Worm (Caenorhabditis elegans) whole organism, late embryonic: Measurements from ENCODE around the gene B0280.2.

Experiments used
- C08G9.2 ChIP-seq: sonication (generic microtip); optimal IDR thresholded peaks from 2 replicates; lab custom pipeline; 2016; ENCODE audit warnings: mild to moderate bottlenecking, missing genetic modification characterization, moderate library complexity, missing compliant biosample characterization
- F13H6.1 ChIP-seq: sonication (generic microtip); optimal IDR thresholded peaks from 2 replicates; lab custom pipeline; 2016; ENCODE audit warnings: missing genetic modification characterization, missing compliant biosample characterization
- K02D7.2 ChIP-seq: sonication (generic microtip); optimal IDR thresholded peaks from 2 replicates; lab custom pipeline; 2017; ENCODE audit warnings: mild to moderate bottlenecking, missing genetic modification characterization, missing compliant biosample characterization
- K09A11.1 ChIP-seq: sonication (generic microtip); optimal IDR thresholded peaks from 2 replicates; lab custom pipeline; 2017; ENCODE audit warnings: antibody characterized with exemption, mild to moderate bottlenecking, missing genetic modification characterization, missing compliant biosample characterization; ENCODE audit not compliant: insufficient read depth
- Y22D7AL.16 ChIP-seq: sonication (generic microtip); optimal IDR thresholded peaks from 2 replicates; lab custom pipeline; 2016; ENCODE audit warnings: missing genetic modification characterization, missing compliant biosample characterization
- ama-1 ChIP-seq: fragments of 150-350 bp; optimal IDR thresholded peaks from 2 replicates; lab custom pipeline; 2014
- ceh-14 ChIP-seq: sonication (generic microtip); optimal IDR thresholded peaks from 2 replicates; lab custom pipeline; 2016; ENCODE audit warnings: missing genotype, missing genetic modification characterization, missing compliant biosample characterization
- ceh-2 ChIP-seq: sonication (generic microtip); optimal IDR thresholded peaks from 2 replicates; lab custom pipeline; 2016; ENCODE audit warnings: missing genotype, missing genetic modification characterization, missing compliant biosample characterization
- ceh-22 ChIP-seq: sonication (generic microtip); optimal IDR thresholded peaks from 2 replicates; lab custom pipeline; 2017; ENCODE audit warnings: missing biosample characterization, missing genetic modification characterization
- ceh-24 ChIP-seq: sonication (generic microtip); optimal IDR thresholded peaks from 2 replicates; lab custom pipeline; 2016; ENCODE audit warnings: mild to moderate bottlenecking, missing genetic modification characterization, missing compliant biosample characterization
- ceh-31 ChIP-seq: sonication (generic microtip); optimal IDR thresholded peaks from 2 replicates; lab custom pipeline; 2016; ENCODE audit warnings: missing genetic modification characterization, missing compliant biosample characterization
- ceh-34 ChIP-seq: sonication (generic microtip); optimal IDR thresholded peaks from 2 replicates; lab custom pipeline; 2016; ENCODE audit warnings: mild to moderate bottlenecking, missing genetic modification characterization, missing compliant biosample characterization
- ceh-45 ChIP-seq: fragments of 200-800 bp; sonication (Bioruptor generic); IDR thresholded peaks from 2 replicates; pipeline ENCODE4 v1.3.6; 2022; ENCODE audit warnings: missing genetic modification reagents, missing genetic modification characterization, missing compliant biosample characterization
- ceh-48 ChIP-seq: sonication (generic microtip); optimal IDR thresholded peaks from 2 replicates; lab custom pipeline; 2016; ENCODE audit warnings: missing genetic modification characterization, inconsistent platforms, missing compliant biosample characterization
- che-1 ChIP-seq: sonication (generic microtip); optimal IDR thresholded peaks from 2 replicates; lab custom pipeline; 2016; ENCODE audit warnings: mild to moderate bottlenecking, missing genetic modification characterization, missing compliant biosample characterization
- dmd-4 ChIP-seq: sonication (generic microtip); optimal IDR thresholded peaks from 2 replicates; lab custom pipeline; 2016; ENCODE audit warnings: borderline replicate concordance, missing genetic modification characterization, missing compliant biosample characterization
- dve-1 ChIP-seq: sonication (generic microtip); optimal IDR thresholded peaks from 2 replicates; lab custom pipeline; 2017; ENCODE audit warnings: antibody characterized with exemption, mild to moderate bottlenecking, missing genetic modification characterization, missing compliant biosample characterization
- elt-2 ChIP-seq: sonication (generic microtip); optimal IDR thresholded peaks from 2 replicates; lab custom pipeline; 2016; ENCODE audit warnings: missing genetic modification reagents, missing genetic modification characterization, missing compliant biosample characterization
- elt-4 ChIP-seq: sonication (generic microtip); optimal IDR thresholded peaks from 2 replicates; lab custom pipeline; 2016; ENCODE audit warnings: missing genetic modification characterization, missing compliant biosample characterization
- ets-4 ChIP-seq: sonication (generic microtip); optimal IDR thresholded peaks from 2 replicates; lab custom pipeline; 2016; ENCODE audit warnings: missing genetic modification characterization, missing compliant biosample characterization
- eyg-1 ChIP-seq: sonication (generic microtip); optimal IDR thresholded peaks from 2 replicates; lab custom pipeline; 2016; ENCODE audit warnings: missing genotype, missing genetic modification characterization, missing compliant biosample characterization
- fax-1 ChIP-seq: sonication (generic microtip); optimal IDR thresholded peaks from 2 replicates; lab custom pipeline; 2016; ENCODE audit warnings: missing genotype, missing genetic modification characterization, missing compliant biosample characterization
- fkh-10 ChIP-seq: fragments of 150-350 bp; optimal IDR thresholded peaks from 2 replicates; lab custom pipeline; 2014; ENCODE audit warnings: missing biosample characterization, missing genetic modification reagents, missing genetic modification characterization
- fkh-6 ChIP-seq: sonication (generic microtip); optimal IDR thresholded peaks from 2 replicates; lab custom pipeline; 2016; ENCODE audit warnings: missing genetic modification characterization, missing compliant biosample characterization
- hlh-13 ChIP-seq: fragments of 200-800 bp; sonication (Bioruptor generic); optimal IDR thresholded peaks from 2 replicates; lab custom pipeline; 2018; ENCODE audit warnings: mild to moderate bottlenecking, missing genetic modification characterization, missing compliant biosample characterization
- hlh-15 ChIP-seq: sonication (generic microtip); optimal IDR thresholded peaks from 2 replicates; lab custom pipeline; 2016; ENCODE audit warnings: missing genetic modification characterization, missing compliant biosample characterization
- hlh-8 ChIP-seq: sonication (generic microtip); optimal IDR thresholded peaks from 2 replicates; lab custom pipeline; 2016; ENCODE audit warnings: missing genotype, missing genetic modification characterization, missing compliant biosample characterization
- nfya-1 ChIP-seq: sonication (generic microtip); optimal IDR thresholded peaks from 2 replicates; lab custom pipeline; 2017; ENCODE audit warnings: missing genetic modification characterization, mild to moderate bottlenecking, missing compliant biosample characterization, antibody characterized with exemption, moderate library complexity
- nhr-232 ChIP-seq: sonication (generic microtip); optimal IDR thresholded peaks from 2 replicates; lab custom pipeline; 2016; ENCODE audit warnings: missing genetic modification characterization, missing compliant biosample characterization
- npax-4 ChIP-seq: sonication (generic microtip); optimal IDR thresholded peaks from 2 replicates; lab custom pipeline; 2016; ENCODE audit warnings: missing genetic modification characterization, missing compliant biosample characterization
- odd-2 ChIP-seq: sonication (generic microtip); optimal IDR thresholded peaks from 2 replicates; lab custom pipeline; 2017; ENCODE audit warnings: antibody characterized with exemption, mild to moderate bottlenecking, missing genetic modification characterization, missing compliant biosample characterization
- pag-3 ChIP-seq: sonication (generic microtip); optimal IDR thresholded peaks from 2 replicates; lab custom pipeline; 2016; ENCODE audit warnings: missing compliant biosample characterization, missing genetic modification characterization, borderline replicate concordance
- pat-9 ChIP-seq: fragments of 200-800 bp; sonication (Bioruptor generic); optimal IDR thresholded peaks from 2 replicates; lab custom pipeline; 2018; ENCODE audit warnings: mild to moderate bottlenecking, missing genetic modification characterization, moderate library complexity, missing compliant biosample characterization
- pax-1 ChIP-seq: fragments of 150-350 bp; optimal IDR thresholded peaks from 2 replicates; lab custom pipeline; 2014; ENCODE audit warnings: missing biosample characterization, missing genetic modification characterization
- pros-1 ChIP-seq: fragments of 150-350 bp; optimal IDR thresholded peaks from 2 replicates; lab custom pipeline; 2014; ENCODE audit warnings: missing biosample characterization, missing genetic modification reagents, missing genetic modification characterization
- ref-2 ChIP-seq: sonication (generic microtip); optimal IDR thresholded peaks from 2 replicates; lab custom pipeline; 2016; ENCODE audit warnings: missing genetic modification characterization, missing compliant biosample characterization
- rnt-1 ChIP-seq: sonication (generic microtip); optimal IDR thresholded peaks from 2 replicates; lab custom pipeline; 2016; ENCODE audit warnings: missing genetic modification characterization, missing compliant biosample characterization
- sox-2 ChIP-seq: fragments of 200-800 bp; sonication (Bioruptor generic); IDR thresholded peaks from 2 replicates; pipeline ENCODE4 v1.3.6; 2022; ENCODE audit warnings: missing genetic modification reagents, missing genetic modification characterization, missing compliant biosample characterization
- sox-4 ChIP-seq: sonication (generic microtip); optimal IDR thresholded peaks from 2 replicates; lab custom pipeline; 2017; ENCODE audit warnings: mild to moderate bottlenecking, missing genetic modification characterization, inconsistent platforms, missing compliant biosample characterization
- syd-9 ChIP-seq: sonication (generic microtip); optimal IDR thresholded peaks from 2 replicates; lab custom pipeline; 2016; ENCODE audit warnings: mild to moderate bottlenecking, missing genetic modification characterization, moderate library complexity, missing compliant biosample characterization
- tbx-2 ChIP-seq: sonication (generic microtip); optimal IDR thresholded peaks from 2 replicates; lab custom pipeline; 2016; ENCODE audit warnings: missing genetic modification characterization, missing compliant biosample characterization
- tbx-7 ChIP-seq: sonication (generic microtip); optimal IDR thresholded peaks from 2 replicates; lab custom pipeline; 2016; ENCODE audit warnings: missing genotype, missing genetic modification characterization, missing compliant biosample characterization
- ttx-3 ChIP-seq: sonication (generic microtip); optimal IDR thresholded peaks from 2 replicates; lab custom pipeline; 2016; ENCODE audit warnings: missing genetic modification reagents, missing genetic modification characterization, missing compliant biosample characterization
- unc-3 ChIP-seq, 2 experiments: fragments of 200-800 bp in 1 of 2; sonication (Bioruptor generic) in 1 of 2; sonication (generic microtip) in 1 of 2; conservative IDR thresholded peaks in 1 of 2; optimal IDR thresholded peaks in 1 of 2; 2 replicates each; pipeline versions ENCODE4 v1.3.6 to Lab custom; 2016 to 2022; ENCODE audit warnings: missing compliant biosample characterization in 2 of 2, missing genetic modification characterization in 2 of 2, missing genetic modification reagents in 1 of 2
- unc-42 ChIP-seq: sonication (generic microtip); optimal IDR thresholded peaks from 2 replicates; lab custom pipeline; 2016; ENCODE audit warnings: missing genotype, missing genetic modification characterization, missing compliant biosample characterization
- zip-5 ChIP-seq: sonication (generic microtip); optimal IDR thresholded peaks from 2 replicates; lab custom pipeline; 2016; ENCODE audit warnings: missing genetic modification characterization, missing compliant biosample characterization

B0280.2 gene

ce11 chrIII:7087691-7088323 is 36.7 kb upstream of the B0280.2 start, which contains the start of gene fubl-2:
TSS of gene fubl-2 (minus strand) at chrIII:7087741.
- TF ChIP-seq hlh-8 (tag; lab: Kevin White, UChicago) (peak; percentile 6), rnt-1 (peak; percentile 18), pag-3 (tag; lab: Kevin White, UChicago) (no peak), ceh-2 (tag; lab: Kevin White, UChicago) (peak; percentile 82), fax-1 (tag; lab: Kevin White, UChicago) (peak; percentile 18), che-1 (no peak), ceh-48 (tag; lab: Kevin White, UChicago) (peak; percentile 73), unc-3 (GFP tag; conservative IDR thresholded peaks at IDR 0.05; lab: Robert Waterston, UW) (no peak), unc-3 (tag; optimal IDR thresholded peaks at IDR 0.05; lab: Kevin White, UChicago) (no peak), hlh-13 (GFP tag; lab: Kevin White, UChicago) (no peak), F13H6.1 (peak; percentile 3), elt-2 (tag; lab: Kevin White, UChicago) (peak; percentile 48), ref-2 (tag; lab: Kevin White, UChicago) (peak; percentile 15), ets-4 (tag; lab: Kevin White, UChicago) (peak; percentile 79), pax-1 (tag; lab: Kevin White, UChicago) (no peak), ceh-34 (tag; lab: Kevin White, UChicago) (peak; percentile 34), npax-4 (tag; lab: Kevin White, UChicago) (no peak), ceh-14 (tag; lab: Kevin White, UChicago) (no peak), tbx-7 (tag; lab: Kevin White, UChicago) (peak; percentile 54), unc-42 (tag; lab: Kevin White, UChicago) (peak; percentile 16), syd-9 (tag; lab: Kevin White, UChicago) (no peak), hlh-15 (tag; lab: Kevin White, UChicago) (no peak), ceh-31 (tag; lab: Kevin White, UChicago) (peak; percentile 90), C08G9.2 (peak; percentile 79), tbx-2 (tag; lab: Kevin White, UChicago) (no peak), fkh-10 (GFP tag; lab: Kevin White, UChicago) (no peak), fkh-6 (peak; percentile 42), zip-5 (tag; lab: Kevin White, UChicago) (peak; percentile 42)

ce11 chrIII:7090545-7090944 is 33.9 kb upstream of the B0280.2 start, which contains the start of gene ZK418.10:
TSS of gene ZK418.10 (minus strand) at chrIII:7090692.
- TF ChIP-seq ama-1 (lab: Kevin White, UChicago) (no peak), K02D7.2 (no peak), ceh-14 (tag; lab: Kevin White, UChicago) (no peak), ceh-45 (GFP tag; lab: Robert Waterston, UW) (no peak), K09A11.1 (tag; lab: Kevin White, UChicago) (no peak), dmd-4 (no peak), hlh-15 (tag; lab: Kevin White, UChicago) (no peak), pat-9 (tag; lab: Kevin White, UChicago) (no peak), hlh-8 (tag; lab: Kevin White, UChicago) (no peak), nfya-1 (no peak), unc-3 (GFP tag; conservative IDR thresholded peaks at IDR 0.05; lab: Robert Waterston, UW) (no peak), unc-3 (tag; optimal IDR thresholded peaks at IDR 0.05; lab: Kevin White, UChicago) (no peak), pros-1 (tag; lab: Kevin White, UChicago) (no peak), syd-9 (tag; lab: Kevin White, UChicago) (no peak)

- TF ChIP-seq Y22D7AL.16 (no peak), nhr-232 (tag; lab: Kevin White, UChicago) (no peak), K09A11.1 (tag; lab: Kevin White, UChicago) (no peak), dmd-4 (no peak), eyg-1 (tag; lab: Kevin White, UChicago) (no peak), ref-2 (tag; lab: Kevin White, UChicago) (no peak), sox-2 (no peak), dve-1 (no peak), ttx-3 (tag; lab: Kevin White, UChicago) (no peak), ceh-24 (tag; lab: Kevin White, UChicago) (no peak), pros-1 (tag; lab: Kevin White, UChicago) (no peak), tbx-2 (tag; lab: Kevin White, UChicago) (no peak), ceh-31 (tag; lab: Kevin White, UChicago) (no peak), hlh-8 (tag; lab: Kevin White, UChicago) (no peak), ceh-22 (tag; lab: Kevin White, UChicago) (no peak), sox-4 (no peak), elt-4 (no peak), odd-2 (tag; lab: Kevin White, UChicago) (no peak), elt-2 (tag; lab: Kevin White, UChicago) (no peak), pat-9 (tag; lab: Kevin White, UChicago) (no peak)
- TF ChIP-seq, all 69 proteins: peak for 0
Measured at ce11 chrIII:7091042-7091441, 33.4 kb upstream of the B0280.2 start, which contains the start of gene ZK418.2. TSS of gene ZK418.2 (plus strand) at chrIII:7091342.
